Worm (Caenorhabditis elegans) whole organism, young adult: ENCODE results near the gene W01A11.1.
A peak's percentile ranks its signal among the peaks of the same experiment; 100 is the strongest.

Experiments
- B0035.1 ChIP-seq: sonication (generic microtip); optimal IDR thresholded peaks from 2 replicates; lab custom pipeline; 2016; ENCODE audit warnings: missing genetic modification characterization, mild to moderate bottlenecking, missing compliant biosample characterization, missing genotype, missing genetic modification reagents
- B0336.3 ChIP-seq: fragments of 200-800 bp; sonication (Bioruptor generic); IDR thresholded peaks from 2 replicates; pipeline ENCODE4 v1.3.6; 2022; ENCODE audit warnings: missing genetic modification characterization, missing compliant biosample characterization
- C06A6.2 ChIP-seq: fragments of 200-800 bp; sonication (Bioruptor generic); conservative IDR thresholded peaks from 2 replicates; pipeline ENCODE4 v1.3.6; 2022; ENCODE audit warnings: missing genetic modification characterization, missing compliant biosample characterization
- C17E4.6 ChIP-seq: fragments of 200-800 bp; sonication (Bioruptor generic); IDR thresholded peaks from 2 replicates; pipeline ENCODE4 v1.3.6; 2022; ENCODE audit warnings: missing genetic modification reagents, missing genetic modification characterization, missing compliant biosample characterization
- F33H1.4 ChIP-seq: fragments of 200-800 bp; sonication (Bioruptor generic); IDR thresholded peaks from 2 replicates; pipeline ENCODE4 v1.3.6; 2022; ENCODE audit warnings: missing genetic modification reagents, missing genetic modification characterization, missing compliant biosample characterization
- F49E8.2 ChIP-seq: sonication (generic microtip); optimal IDR thresholded peaks from 3 replicates; lab custom pipeline; 2017; ENCODE audit warnings: missing genetic modification characterization, mild to moderate bottlenecking, missing compliant biosample characterization, antibody characterized with exemption, moderate library complexity; ENCODE audit not compliant: insufficient read depth
- T07F8.4 ChIP-seq: sonication (generic microtip); optimal IDR thresholded peaks from 2 replicates; lab custom pipeline; 2016; ENCODE audit warnings: mild to moderate bottlenecking, missing genetic modification characterization, moderate library complexity, missing compliant biosample characterization
- Y79H2A.3 ChIP-seq: fragments of 200-800 bp; sonication (Bioruptor generic); conservative IDR thresholded peaks from 2 replicates; pipeline ENCODE4 v1.3.6; 2022; ENCODE audit warnings: missing genetic modification reagents, missing genetic modification characterization, missing compliant biosample characterization
- ZK185.1 ChIP-seq: sonication (generic microtip); optimal IDR thresholded peaks from 2 replicates; lab custom pipeline; 2016; ENCODE audit warnings: mild to moderate bottlenecking, missing genetic modification characterization, missing compliant biosample characterization; ENCODE audit not compliant: poor library complexity, severe bottlenecking
- akir-1 ChIP-seq: fragments of 200-800 bp; sonication (Bioruptor generic); optimal IDR thresholded peaks from 2 replicates; lab custom pipeline; 2018; ENCODE audit warnings: mild to moderate bottlenecking, missing genetic modification characterization, moderate library complexity, missing compliant biosample characterization
- ama-1 ChIP-seq, 3 experiments: fragments of 150-350 bp in 1 of 3; sonication (generic microtip) in 2 of 3; optimal IDR thresholded peaks; 2 replicates each; lab custom pipeline; 2014 to 2018; ENCODE audit warnings: missing biosample characterization in 2 of 3, missing genetic modification characterization in 2 of 3, missing genetic modification reagents in 2 of 3
- aptf-2 ChIP-seq: fragments of 200-800 bp; sonication (Bioruptor generic); conservative IDR thresholded peaks from 2 replicates; pipeline ENCODE4 v1.3.6; 2022; ENCODE audit warnings: missing genetic modification reagents, missing genetic modification characterization, missing compliant biosample characterization
- attf-5 ChIP-seq: fragments of 200-800 bp; sonication (Bioruptor generic); optimal IDR thresholded peaks from 2 replicates; lab custom pipeline; 2018; ENCODE audit warnings: mild to moderate bottlenecking, missing genetic modification characterization, missing compliant biosample characterization
- attf-6 ChIP-seq: fragments of 200-800 bp; sonication (Bioruptor generic); IDR thresholded peaks from 2 replicates; pipeline ENCODE4 v1.3.6; 2022; ENCODE audit warnings: missing genetic modification reagents, missing genetic modification characterization, missing compliant biosample characterization
- ceh-79 ChIP-seq: sonication (generic microtip); optimal IDR thresholded peaks from 2 replicates; lab custom pipeline; 2017; ENCODE audit warnings: mild to moderate bottlenecking, missing genetic modification characterization, missing compliant biosample characterization
- dox-1 ChIP-seq: fragments of 200-800 bp; sonication (Bioruptor generic); IDR thresholded peaks from 2 replicates; pipeline ENCODE4 v1.3.6; 2022; ENCODE audit warnings: missing genetic modification reagents, missing genetic modification characterization, missing compliant biosample characterization
- dpff-1 ChIP-seq: sonication (generic microtip); optimal IDR thresholded peaks from 2 replicates; lab custom pipeline; 2017; ENCODE audit warnings: mild to moderate bottlenecking, missing genetic modification characterization, missing compliant biosample characterization
- efl-1 ChIP-seq: fragments of 150-350 bp; optimal IDR thresholded peaks from 2 replicates; lab custom pipeline; 2014; ENCODE audit warnings: missing biosample characterization, missing genetic modification reagents, missing genetic modification characterization
- egl-44 ChIP-seq: fragments of 200-800 bp; sonication (Bioruptor generic); IDR thresholded peaks from 2 replicates; pipeline ENCODE4 v1.3.6; 2022; ENCODE audit warnings: missing genetic modification reagents, missing genetic modification characterization, missing compliant biosample characterization
- fkh-3 ChIP-seq: sonication (generic microtip); optimal IDR thresholded peaks from 2 replicates; lab custom pipeline; 2016; ENCODE audit warnings: mild to moderate bottlenecking, missing genetic modification characterization, missing compliant biosample characterization
- him-1 ChIP-seq: sonication (generic microtip); optimal IDR thresholded peaks from 2 replicates; lab custom pipeline; 2016; ENCODE audit warnings: missing genotype, missing genetic modification reagents, missing genetic modification characterization, missing compliant biosample characterization
- hrde-1 ChIP-seq: sonication (generic microtip); optimal IDR thresholded peaks from 2 replicates; lab custom pipeline; 2016; ENCODE audit warnings: missing genetic modification characterization, mild to moderate bottlenecking, missing compliant biosample characterization, moderate library complexity, missing genotype, missing genetic modification reagents, borderline replicate concordance
- hsf-1 ChIP-seq: fragments of 200-800 bp; sonication (Bioruptor generic); IDR thresholded peaks from 2 replicates; pipeline ENCODE4 v1.3.6; 2022; ENCODE audit warnings: missing genetic modification reagents, missing genetic modification characterization, missing compliant biosample characterization
- lin-26 ChIP-seq: fragments of 200-800 bp; sonication (Bioruptor generic); IDR thresholded peaks from 2 replicates; pipeline ENCODE4 v1.3.6; 2022; ENCODE audit warnings: missing genetic modification reagents, missing genetic modification characterization, missing compliant biosample characterization
- lin-40 ChIP-seq: sonication (generic microtip); optimal IDR thresholded peaks from 2 replicates; lab custom pipeline; 2016; ENCODE audit warnings: missing genetic modification characterization, mild to moderate bottlenecking, missing compliant biosample characterization, missing genotype, missing genetic modification reagents
- lsy-27 ChIP-seq: sonication (generic microtip); optimal IDR thresholded peaks from 2 replicates; lab custom pipeline; 2017; ENCODE audit warnings: missing genetic modification characterization, mild to moderate bottlenecking, missing compliant biosample characterization, antibody characterized with exemption, missing genotype, borderline replicate concordance; ENCODE audit not compliant: insufficient read depth
- madf-10 ChIP-seq: sonication (generic microtip); optimal IDR thresholded peaks from 2 replicates; lab custom pipeline; 2016; ENCODE audit warnings: mild to moderate bottlenecking, missing genetic modification characterization, missing compliant biosample characterization
- madf-3 ChIP-seq: fragments of 200-800 bp; sonication (Bioruptor generic); IDR thresholded peaks from 2 replicates; pipeline ENCODE4 v1.3.6; 2022; ENCODE audit warnings: missing genetic modification reagents, missing genetic modification characterization, missing compliant biosample characterization
- madf-6 ChIP-seq: fragments of 200-800 bp; sonication (Bioruptor generic); IDR thresholded peaks from 2 replicates; pipeline ENCODE4 v1.3.6; 2022; ENCODE audit warnings: missing genetic modification reagents, missing genetic modification characterization, missing compliant biosample characterization
- nfya-1 ChIP-seq: sonication (generic microtip); optimal IDR thresholded peaks from 2 replicates; lab custom pipeline; 2017; ENCODE audit warnings: antibody characterized with exemption, missing compliant biosample characterization, missing genetic modification characterization, borderline replicate concordance; ENCODE audit not compliant: insufficient read depth
- nfyb-1 ChIP-seq: fragments of 200-800 bp; sonication (Bioruptor generic); IDR thresholded peaks from 2 replicates; pipeline ENCODE4 v1.3.6; 2022; ENCODE audit warnings: missing genetic modification reagents, missing genetic modification characterization, missing compliant biosample characterization
- nhr-120 ChIP-seq: fragments of 200-800 bp; sonication (Bioruptor generic); IDR thresholded peaks from 2 replicates; pipeline ENCODE4 v1.3.6; 2022; ENCODE audit warnings: missing genetic modification characterization, missing compliant biosample characterization
- nhr-80 ChIP-seq: sonication (generic microtip); optimal IDR thresholded peaks from 2 replicates; lab custom pipeline; 2016; ENCODE audit warnings: missing genetic modification characterization, missing compliant biosample characterization
- pha-4 ChIP-seq: fragments of 150-350 bp; sonication (generic microtip); optimal IDR thresholded peaks from 2 replicates; lab custom pipeline; 2014; ENCODE audit warnings: missing biosample characterization, missing genetic modification reagents, missing genetic modification characterization
- snpc-4 ChIP-seq, 5 experiments: fragments of 150-350 bp in 1 of 5; sonication (generic microtip) in 4 of 5; optimal IDR thresholded peaks; 2 replicates each; lab custom pipeline; 2014 to 2018; ENCODE audit warnings: missing genetic modification characterization in 5 of 5, missing biosample characterization in 3 of 5, antibody characterized with exemption in 2 of 5, mild to moderate bottlenecking in 2 of 5, missing compliant biosample characterization in 2 of 5, missing genotype in 2 of 5, moderate library complexity in 2 of 5, missing genetic modification reagents in 1 of 5
- tbp1 ChIP-seq: fragments of 200-800 bp; sonication (Bioruptor generic); optimal IDR thresholded peaks from 2 replicates; lab custom pipeline; 2018; ENCODE audit warnings: mild to moderate bottlenecking, missing genetic modification characterization, missing compliant biosample characterization
- tbx-9 ChIP-seq: sonication (generic microtip); optimal IDR thresholded peaks from 2 replicates; lab custom pipeline; 2016; ENCODE audit warnings: borderline replicate concordance, missing genetic modification characterization, inconsistent platforms, missing compliant biosample characterization
- tlf-1 ChIP-seq: fragments of 200-800 bp; sonication (Bioruptor generic); optimal IDR thresholded peaks from 2 replicates; lab custom pipeline; 2018; ENCODE audit warnings: mild to moderate bottlenecking, missing genetic modification characterization, missing compliant biosample characterization
- zfh-2 ChIP-seq: fragments of 200-800 bp; sonication (Bioruptor generic); conservative IDR thresholded peaks from 2 replicates; pipeline ENCODE4 v1.3.6; 2022; ENCODE audit warnings: missing genetic modification reagents, missing genetic modification characterization, missing compliant biosample characterization
- ztf-25 ChIP-seq: fragments of 200-800 bp; sonication (Bioruptor generic); IDR thresholded peaks from 2 replicates; pipeline ENCODE4 v1.3.6; 2022; ENCODE audit warnings: missing genetic modification reagents, missing genetic modification characterization, missing compliant biosample characterization
- ztf-3 ChIP-seq: fragments of 200-800 bp; sonication (Bioruptor generic); optimal IDR thresholded peaks from 2 replicates; lab custom pipeline; 2018; ENCODE audit warnings: mild to moderate bottlenecking, missing genetic modification characterization, missing compliant biosample characterization

The W01A11.1 gene

DNA sequence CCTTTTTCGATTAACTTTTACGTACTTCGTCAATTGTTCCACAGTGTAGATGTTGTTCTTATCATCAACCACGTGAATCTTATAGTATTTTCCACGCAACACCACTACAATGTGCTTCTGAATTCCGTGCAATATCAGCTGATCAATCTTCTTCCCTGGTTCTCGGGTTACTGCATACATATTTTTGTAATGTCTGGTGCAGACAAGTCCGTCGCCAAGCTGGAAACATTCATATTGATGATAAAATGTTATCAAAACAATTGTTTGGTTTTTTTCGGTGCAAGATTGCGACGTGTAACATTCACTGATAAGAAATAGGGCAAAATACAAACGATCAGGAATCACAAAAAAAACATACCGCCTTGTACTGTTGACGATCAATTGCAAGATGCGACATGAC is 6.5 kb upstream of the W01A11.1 start:
- TF ChIP-seq nhr-80 (tag; lab: Kevin White, UChicago): peak; percentile 65
- TF ChIP-seq C17E4.6 (GFP tag; lab: Robert Waterston, UW): no peak
- TF ChIP-seq, all 124 proteins: peak for 1

DNA sequence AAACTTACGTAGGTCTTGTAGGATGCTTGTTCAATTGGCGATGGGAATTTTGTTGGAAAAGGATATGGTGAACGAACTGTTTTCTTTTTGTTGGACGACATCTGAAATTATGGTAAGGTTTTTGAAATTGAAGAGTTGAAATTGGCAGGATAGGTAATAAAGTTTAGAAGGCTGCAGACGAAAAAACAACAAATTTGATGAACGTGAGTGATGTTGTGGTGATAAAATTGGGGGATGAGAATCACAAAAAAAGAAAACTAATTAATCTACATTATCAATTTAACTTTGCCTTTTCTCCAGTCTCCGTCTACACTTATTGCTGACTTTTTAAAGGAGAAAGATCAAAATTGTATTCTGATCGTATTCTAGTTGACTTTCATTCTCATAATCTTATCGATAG is 5.2 kb upstream of the W01A11.1 start, which contains the start of gene cpt-6:
TSS of gene cpt-6 (minus strand) at position 101 of the 400 bp plus-strand sequence.
- TF ChIP-seq snpc-4 (GFP tag; optimal IDR thresholded peaks at IDR 0.05; lab: Kevin White, UChicago): no peak
- no peak for TF ChIP-seq snpc-4 (tag; optimal IDR thresholded peaks at IDR 0.05; lab: Kevin White, UChicago)
- TF ChIP-seq ama-1 (optimal IDR thresholded peaks at IDR 0.05; lab: Kevin White, UChicago): no peak
- no peak for TF ChIP-seq ama-1 (GFP tag; optimal IDR thresholded peaks at IDR 0.05; lab: Kevin White, UChicago)
- no peak for TF ChIP-seq nhr-80 (tag; lab: Kevin White, UChicago)
- TF ChIP-seq efl-1 (GFP tag; lab: Kevin White, UChicago): no peak
- TF ChIP-seq ztf-3: no peak
- TF ChIP-seq fkh-3 (tag; lab: Kevin White, UChicago): no peak
- no peak for TF ChIP-seq tbx-9 (tag; lab: Kevin White, UChicago)
- TF ChIP-seq lin-26: no peak

DNA sequence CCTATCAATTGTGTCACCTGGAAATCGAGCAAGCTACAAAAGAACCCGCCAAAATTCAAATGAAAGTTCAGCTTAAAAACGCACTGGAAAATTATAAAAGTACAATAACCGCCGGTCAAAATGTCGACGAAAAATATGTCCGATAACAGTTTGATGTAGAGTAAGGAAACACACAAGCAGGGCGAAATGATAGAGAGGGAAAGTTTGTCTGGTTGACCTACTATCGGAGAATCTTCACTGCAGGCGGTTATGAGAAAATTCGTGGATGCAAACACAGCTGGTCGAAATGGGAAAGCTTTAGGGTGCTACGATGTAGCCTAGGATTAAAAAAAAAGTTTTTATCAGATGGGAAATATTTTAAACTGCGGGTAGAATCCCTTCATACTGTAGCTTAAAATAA is 3.7 kb upstream of the W01A11.1 start:
- TF ChIP-seq nhr-80 (tag; lab: Kevin White, UChicago): peak; percentile 26
- TF ChIP-seq B0336.3: no peak

DNA sequence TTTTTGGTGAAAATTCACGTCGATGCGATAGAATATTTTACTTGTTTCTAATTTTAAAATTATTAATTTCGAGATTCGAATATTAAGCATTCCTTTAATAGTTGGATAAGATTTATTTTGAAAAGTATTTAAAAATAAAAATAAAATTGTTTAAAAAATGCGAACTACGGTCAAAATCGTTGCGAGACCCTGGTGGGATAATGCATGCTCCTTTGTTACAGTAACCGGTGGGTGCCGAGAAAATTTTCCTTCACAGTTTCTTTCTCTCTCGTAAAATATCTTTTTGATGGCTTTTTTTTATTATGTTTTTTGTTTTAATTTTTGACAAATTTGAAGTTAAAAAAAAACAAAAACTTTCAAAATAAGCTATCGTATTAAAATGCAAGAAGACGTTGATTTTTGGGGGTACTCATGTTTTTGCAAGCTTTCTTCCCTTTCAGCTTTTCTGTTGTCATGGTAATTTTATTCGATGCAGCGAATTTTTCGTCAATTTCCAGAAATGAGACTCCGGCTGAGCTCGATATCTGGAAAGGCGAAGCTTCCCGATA is 2.3 kb upstream of the W01A11.1 start, which contains the start of gene dgtr-1:
TSS of gene dgtr-1 (plus strand) at position 498 of the 548 bp plus-strand sequence.
- TF ChIP-seq ama-1 (optimal IDR thresholded peaks at IDR 0.05; lab: Kevin White, UChicago): no peak
- TF ChIP-seq ama-1 (GFP tag; optimal IDR thresholded peaks at IDR 0.05; lab: Kevin White, UChicago): no peak
- peak; percentile 17 for TF ChIP-seq efl-1 (GFP tag; lab: Kevin White, UChicago)
- peak; percentile 93 for TF ChIP-seq madf-6 (GFP tag; lab: Robert Waterston, UW)
- TF ChIP-seq T07F8.4: no peak
- no peak for TF ChIP-seq dox-1
- TF ChIP-seq F49E8.2 (tag; lab: Kevin White, UChicago): no peak
- TF ChIP-seq ZK185.1 (tag; lab: Kevin White, UChicago): no peak
- no peak for TF ChIP-seq pha-4 (tag; lab: Kevin White, UChicago)
- no peak for TF ChIP-seq zfh-2
- TF ChIP-seq akir-1 (GFP tag; lab: Kevin White, UChicago): no peak
- no peak for TF ChIP-seq madf-3 (GFP tag; lab: Robert Waterston, UW)
- TF ChIP-seq B0035.1 (tag; lab: Kevin White, UChicago): no peak
- no peak for TF ChIP-seq nfya-1 (tag; lab: Kevin White, UChicago)
- no peak for TF ChIP-seq C06A6.2 (GFP tag; lab: Robert Waterston, UW)
- no peak for TF ChIP-seq aptf-2 (GFP tag; lab: Robert Waterston, UW)
- no peak for TF ChIP-seq nfyb-1 (GFP tag; lab: Robert Waterston, UW)
- peak; percentile 18 for TF ChIP-seq him-1
- TF ChIP-seq madf-10: no peak
- peak; percentile 93 for TF ChIP-seq F33H1.4 (GFP tag; lab: Robert Waterston, UW)
- TF ChIP-seq hsf-1: no peak
- TF ChIP-seq attf-6 (GFP tag; lab: Robert Waterston, UW): no peak
- TF ChIP-seq tlf-1: no peak
- no peak for TF ChIP-seq ceh-79 (tag; lab: Kevin White, UChicago)
- TF ChIP-seq lin-40 (tag; lab: Kevin White, UChicago): no peak
- TF ChIP-seq attf-5 (GFP tag; lab: Kevin White, UChicago): no peak
- no peak for TF ChIP-seq nhr-120 (GFP tag; lab: Robert Waterston, UW)
- TF ChIP-seq Y79H2A.3 (GFP tag; lab: Robert Waterston, UW): no peak
- no peak for TF ChIP-seq egl-44 (GFP tag; lab: Robert Waterston, UW)
- TF ChIP-seq tbp1 (GFP tag; lab: Kevin White, UChicago): no peak
- TF ChIP-seq ztf-25 (GFP tag; lab: Robert Waterston, UW): no peak
- no peak for TF ChIP-seq lsy-27 (tag; lab: Kevin White, UChicago)
- TF ChIP-seq dpff-1 (tag; lab: Kevin White, UChicago): no peak
- no peak for TF ChIP-seq hrde-1 (tag; lab: Kevin White, UChicago)
